Fruit fly (Drosophila melanogaster): ENCODE measurements around the gene CG12818.

dm6 chr3R:10368251-10368650 lies 36.9 kb downstream of the CG12818 start:
- TF ChIP-seq cyc (GFP tag; optimal IDR thresholded peaks at IDR 0.05) (no peak), Smox (GFP tag; optimal IDR thresholded peaks at IDR 0.05) (no peak), Blimp-1 (GFP tag; optimal IDR thresholded peaks at IDR 0.05) (no peak), CG15336 (GFP tag; IDR thresholded peaks at IDR 0.05) (no peak), net (GFP tag; optimal IDR thresholded peaks at IDR 0.05) (no peak), Lpt (GFP tag; optimal IDR thresholded peaks at IDR 0.05) (no peak), salr (GFP tag; optimal IDR thresholded peaks at IDR 0.05) (no peak), CG6808 (GFP tag; optimal IDR thresholded peaks at IDR 0.05) (no peak)
